Fruit fly (Drosophila melanogaster): ENCODE measurements around the gene RPA2.

RPA2 gene

DNA sequence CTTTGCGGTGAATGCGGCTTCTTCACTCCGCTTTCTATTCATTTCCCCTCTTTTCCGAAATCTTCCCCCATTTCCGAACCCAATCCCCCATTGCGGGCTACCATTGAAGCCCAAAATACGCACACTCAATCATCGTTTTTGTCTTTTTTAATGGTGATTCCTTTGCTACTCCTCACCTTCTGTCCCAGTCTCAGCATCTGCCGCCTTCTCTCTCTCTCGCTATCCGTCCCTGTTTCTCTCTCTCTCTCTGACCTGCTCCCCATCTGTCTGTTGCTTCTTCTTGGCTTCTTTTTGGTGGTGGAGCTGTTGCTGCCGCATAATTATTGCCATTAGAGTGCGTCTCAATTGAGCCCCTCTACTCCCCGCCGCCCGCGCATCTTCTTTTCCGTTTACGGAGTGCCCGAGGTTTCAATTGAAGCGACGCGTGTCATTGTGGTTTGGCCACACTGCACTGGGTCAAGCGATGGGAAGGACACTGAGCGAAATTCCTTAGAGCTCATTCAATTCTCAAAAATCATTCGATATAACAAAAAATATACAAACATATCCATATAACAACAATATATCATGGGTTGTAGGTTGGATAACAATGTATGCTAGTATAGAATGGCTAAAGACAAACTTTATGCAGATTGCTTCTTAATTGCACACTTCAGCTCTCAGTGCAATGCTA lies 19.1 kb upstream of the RPA2 start:
- no peak for TF ChIP-seq CG17801 (GFP tag; optimal IDR thresholded peaks at IDR 0.05; ENCODE audit: partially characterized antibody)

dm6 chr2L:20944342-20944741 lies 18.4 kb upstream of the RPA2 start:
- no peak for TF ChIP-seq CG17801 (GFP tag; optimal IDR thresholded peaks at IDR 0.05; ENCODE audit: partially characterized antibody)

DNA sequence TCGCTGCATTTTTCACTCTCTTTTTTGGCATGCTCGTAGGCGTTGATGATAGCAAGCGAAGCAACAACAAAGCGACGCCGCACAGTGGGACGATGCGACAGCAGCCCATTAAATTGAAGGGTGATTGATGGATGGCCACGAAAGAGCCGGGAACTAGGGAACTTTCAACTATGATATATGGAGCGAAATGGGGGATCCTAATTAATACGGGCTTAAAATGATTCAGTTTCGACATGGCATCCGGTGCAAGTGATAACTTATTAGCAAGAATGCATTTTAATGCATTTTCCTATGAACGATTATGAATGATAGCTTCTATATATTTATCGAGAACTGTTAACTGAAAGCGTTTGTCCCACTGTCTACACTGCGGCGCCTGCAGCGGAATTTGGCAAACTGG lies 17.2 kb upstream of the RPA2 start:
- no peak for TF ChIP-seq CG17801 (GFP tag; optimal IDR thresholded peaks at IDR 0.05; ENCODE audit: partially characterized antibody)

dm6 chr2L:20942206-20942863 lies 16.4 kb upstream of the RPA2 start:
- TF ChIP-seq CG17801 (GFP tag; optimal IDR thresholded peaks at IDR 0.05; ENCODE audit: partially characterized antibody), result no peak

DNA sequence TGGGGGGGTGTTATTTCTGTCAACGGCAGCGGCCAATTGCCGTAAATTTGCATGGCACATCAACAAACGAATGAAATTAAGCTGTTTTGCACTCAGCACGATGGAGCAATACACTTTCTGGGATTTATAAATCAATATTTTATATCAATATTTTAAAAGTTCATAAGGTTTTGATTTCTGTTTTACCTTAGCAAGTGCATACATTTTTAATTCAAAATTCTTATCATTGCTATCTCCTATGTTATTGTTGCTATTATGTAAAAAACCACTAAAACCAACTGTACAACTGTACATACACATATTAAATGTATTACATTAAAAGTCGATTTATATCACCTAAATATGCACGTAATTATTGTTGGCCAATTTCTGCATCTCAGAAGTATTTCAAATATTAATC lies 14.8 kb upstream of the RPA2 start:
- TF ChIP-seq CG17801 (GFP tag; optimal IDR thresholded peaks at IDR 0.05; ENCODE audit: partially characterized antibody), result no peak

DNA sequence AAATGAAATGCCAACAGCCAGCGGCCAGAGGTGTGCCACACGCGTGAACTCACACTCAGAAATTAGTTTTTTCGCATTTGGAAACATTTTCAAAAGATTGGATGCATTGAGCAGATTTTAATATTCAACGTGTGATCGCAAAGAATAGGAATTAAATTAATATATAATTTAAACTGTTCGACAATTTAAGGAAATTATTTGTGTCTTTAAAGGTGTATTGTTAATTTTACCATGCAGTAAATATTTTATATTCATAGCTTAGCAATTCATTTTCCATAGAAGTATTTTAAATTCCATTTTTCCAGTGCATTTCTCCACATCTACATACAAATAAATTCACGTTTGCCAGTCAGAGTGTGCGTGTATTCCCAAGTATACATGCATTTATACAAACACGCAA lies 13.7 kb upstream of the RPA2 start:
- TF ChIP-seq CG17801 (GFP tag; optimal IDR thresholded peaks at IDR 0.05; ENCODE audit: partially characterized antibody), result no peak

DNA sequence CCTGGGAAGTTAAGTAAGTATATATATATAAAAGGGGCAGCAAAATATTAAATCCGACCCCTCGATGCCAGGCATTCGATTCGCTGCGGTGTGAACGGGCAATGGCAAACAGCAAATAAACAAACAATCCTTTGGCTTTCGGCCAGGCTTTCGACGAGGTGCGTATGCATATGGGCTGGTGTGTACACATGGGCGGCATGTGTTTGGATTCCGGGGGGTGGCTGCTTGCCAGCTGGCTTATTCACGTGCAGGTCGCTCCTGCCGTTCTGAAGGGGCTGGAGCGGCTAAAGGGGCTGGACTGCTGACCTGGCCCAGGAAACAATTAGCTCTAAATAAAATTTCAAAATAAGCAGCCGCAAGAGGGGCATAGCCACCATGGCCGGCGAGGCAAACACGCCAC lies 11.4 kb upstream of the RPA2 start:
- TF ChIP-seq CG17801 (GFP tag; optimal IDR thresholded peaks at IDR 0.05; ENCODE audit: partially characterized antibody), result no peak

dm6 chr2L:20936420-20936819 lies 10.5 kb upstream of the RPA2 start:
- TF ChIP-seq CG17801 (GFP tag; optimal IDR thresholded peaks at IDR 0.05; ENCODE audit: partially characterized antibody), result no peak

DNA sequence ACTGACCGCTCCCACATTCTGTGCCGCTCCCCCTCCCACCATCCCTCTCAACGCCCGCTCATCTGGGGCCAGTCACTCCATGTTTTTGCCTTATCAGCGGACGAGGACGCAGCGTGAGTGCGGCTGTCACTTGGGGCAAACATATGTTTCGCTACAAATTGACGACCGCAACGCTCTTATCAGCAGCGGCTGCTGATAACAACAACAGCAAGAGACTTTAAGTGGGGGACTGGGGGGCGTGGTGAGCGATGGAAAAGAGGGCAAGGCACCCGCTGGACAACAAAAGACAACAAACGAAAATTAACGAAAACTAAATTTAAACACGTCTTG lies 10.1 kb upstream of the RPA2 start:
- TF ChIP-seq CG17801 (GFP tag; optimal IDR thresholded peaks at IDR 0.05; ENCODE audit: partially characterized antibody), result no peak

- no peak for TF ChIP-seq CG17801 (GFP tag; optimal IDR thresholded peaks at IDR 0.05; ENCODE audit: partially characterized antibody)
Measured at dm6 chr2L:20935338-20936060, 9.6 kb upstream of the RPA2 start.

DNA sequence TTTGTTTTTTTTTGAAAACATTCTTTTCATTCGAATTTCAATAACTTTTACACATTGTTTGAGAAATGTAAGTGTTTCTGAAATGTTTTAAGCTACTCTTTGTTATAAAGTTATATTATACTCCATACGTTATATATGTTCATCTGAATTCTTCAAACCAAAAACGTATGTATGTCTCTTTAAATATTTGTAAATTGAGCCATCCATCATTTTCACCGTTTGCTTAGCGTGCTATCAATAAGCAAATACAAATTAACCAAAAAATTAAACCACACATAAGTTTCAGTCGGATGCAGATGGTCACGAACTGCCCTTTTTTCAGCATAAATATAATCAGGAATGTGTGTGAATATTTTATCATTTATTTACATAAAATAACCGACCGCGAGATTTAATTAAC lies 8.7 kb upstream of the RPA2 start:
- TF ChIP-seq CG17801 (GFP tag; optimal IDR thresholded peaks at IDR 0.05; ENCODE audit: partially characterized antibody), result no peak

- TF ChIP-seq CG17801 (GFP tag; optimal IDR thresholded peaks at IDR 0.05; ENCODE audit: partially characterized antibody), result no peak
Measured at dm6 chr2L:20934013-20934412, 8.1 kb upstream of the RPA2 start, which contains the start of gene CG9270. Gene CG9270 (minus strand): TSS chr2L:20934113.

- TF ChIP-seq CG17801 (GFP tag; optimal IDR thresholded peaks at IDR 0.05; ENCODE audit: partially characterized antibody), result no peak
Measured at dm6 chr2L:20927653-20928052, 1.7 kb upstream of the RPA2 start, which contains the start of gene Nthl1. Gene Nthl1 (minus strand): TSS chr2L:20927860.

dm6 chr2L:20923088-20923571 lies 2.8 kb downstream of the RPA2 start:
- TF ChIP-seq CG17801 (GFP tag; optimal IDR thresholded peaks at IDR 0.05; ENCODE audit: partially characterized antibody), result no peak

dm6 chr2L:20922196-20923087 lies 3.5 kb downstream of the RPA2 start, which contains the start of gene Mtp:
Gene Mtp (minus strand): TSS chr2L:20922876.
- peak; percentile 81 for TF ChIP-seq CG17801 (GFP tag; optimal IDR thresholded peaks at IDR 0.05; ENCODE audit: partially characterized antibody)

Measured in ovary, adult (tissue).